Worm (Caenorhabditis elegans) whole organism, L4 larva: ENCODE results near the gene wbp-2.

Experiments used
- ZK546.5 ChIP-seq, 2 experiments: sonication (generic microtip); optimal IDR thresholded peaks; 2 replicates each; lab custom pipeline; 2017; ENCODE audit warnings: missing biosample characterization in 2 of 2, missing genetic modification characterization in 2 of 2
- aly-2 ChIP-seq: sonication (generic microtip); optimal IDR thresholded peaks from 2 replicates; lab custom pipeline; 2018; ENCODE audit warnings: missing biosample characterization, missing genetic modification characterization
- lsy-2 ChIP-seq, 2 experiments: fragments of 150-350 bp in 1 of 2; sonication (generic microtip) in 1 of 2; optimal IDR thresholded peaks; 2 replicates each; lab custom pipeline; 2014 to 2017; ENCODE audit warnings: missing biosample characterization in 2 of 2, missing genetic modification characterization in 2 of 2
- pha-4 ChIP-seq, 2 experiments: fragments of 150-350 bp in 1 of 2; fragments of 200-800 bp in 1 of 2; sonication (Bioruptor generic) in 1 of 2; IDR thresholded peaks in 1 of 2; optimal IDR thresholded peaks in 1 of 2; 2 replicates each; pipeline versions ENCODE4 v1.3.6 to Lab custom; 2014 to 2022; ENCODE audit warnings: missing genetic modification characterization in 2 of 2, missing genetic modification reagents in 2 of 2, missing biosample characterization in 1 of 2, missing compliant biosample characterization in 1 of 2
- snpc-1.2 ChIP-seq: fragments of 200-800 bp; sonication (Bioruptor generic); IDR thresholded peaks from 2 replicates; pipeline ENCODE4 v1.3.6; 2022; ENCODE audit warnings: missing genetic modification reagents, missing genetic modification characterization, missing compliant biosample characterization
- spr-3 ChIP-seq: fragments of 200-800 bp; sonication (Bioruptor generic); optimal IDR thresholded peaks from 2 replicates; lab custom pipeline; 2018; ENCODE audit warnings: mild to moderate bottlenecking, missing genetic modification characterization, missing compliant biosample characterization

DNA sequence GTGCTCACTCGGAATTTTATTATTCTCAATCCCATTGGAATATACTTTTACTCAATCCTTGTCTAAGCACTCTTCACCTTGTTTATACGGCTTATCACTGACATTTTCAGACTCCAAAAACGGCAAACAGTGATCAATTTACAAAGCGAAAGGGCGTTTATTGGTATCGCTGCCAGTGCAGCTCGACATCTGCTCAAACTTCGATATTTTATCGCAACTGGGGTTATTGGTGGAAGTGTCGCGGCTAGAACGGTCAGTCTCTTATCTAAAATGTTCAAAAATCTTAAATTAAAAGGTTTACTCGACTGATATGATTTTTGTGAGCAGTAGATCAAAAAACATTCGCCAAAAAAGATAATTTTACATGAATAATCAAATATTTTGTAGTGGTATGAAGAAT is 4.0 kb upstream of the wbp-2 start:
- TF ChIP-seq aly-2 (tag; lab: Kevin White, UChicago): no peak
- TF ChIP-seq lsy-2 (tag; optimal IDR thresholded peaks at IDR 0.05; lab: Kevin White, UChicago): no peak
- TF ChIP-seq ZK546.5 (tag; optimal IDR thresholded peaks at IDR 0.05; lab: Kevin White, UChicago): no peak
- no peak for TF ChIP-seq pha-4 (GFP tag; IDR thresholded peaks at IDR 0.05; lab: Robert Waterston, UW)
- TF ChIP-seq pha-4 (tag; optimal IDR thresholded peaks at IDR 0.05; lab: Kevin White, UChicago): no peak
- TF ChIP-seq spr-3: no peak
- no peak for TF ChIP-seq snpc-1.2 (GFP tag; lab: Robert Waterston, UW)
